Comparison of ENCODE assay signal across 4 worm cellular contexts in genomic region chrIV:8221946-8222345, ce11.
A peak's percentile ranks its signal among the peaks of the same experiment; 100 is the strongest.
TF ChIP-seq lines count a peak whose summit lies in the region.

TSS of gene gpx-6 (plus strand) at chrIV:8222202.

TF ChIP-seq in whole organism, L1 larva, 84 proteins besides CTCF, POLR2A, EP300 and RAD21 (continues in another document):
- TF ChIP-seq unc-62 (GFP tag; optimal IDR thresholded peaks at IDR 0.05; lab: Kevin White, UChicago) (no peak), ztf-4 (tag; optimal IDR thresholded peaks at IDR 0.05; lab: Kevin White, UChicago) (no peak), tbx-2 (tag; optimal IDR thresholded peaks at IDR 0.05; lab: Kevin White, UChicago) (no peak), C16A3.4 (tag; optimal IDR thresholded peaks at IDR 0.05; lab: Kevin White, UChicago) (peak; percentile 11), grh-1 (GFP tag; IDR thresholded peaks at IDR 0.05; lab: Robert Waterston, UW) (no peak), nhr-20 (tag; optimal IDR thresholded peaks at IDR 0.05; lab: Kevin White, UChicago) (peak; percentile 32), nhr-77 (tag; optimal IDR thresholded peaks at IDR 0.05; lab: Kevin White, UChicago) (no peak), jun-1 (tag; optimal IDR thresholded peaks at IDR 0.05; lab: Kevin White, UChicago) (no peak), mef-2 (tag; optimal IDR thresholded peaks at IDR 0.05; lab: Kevin White, UChicago) (no peak), aly-2 (tag; optimal IDR thresholded peaks at IDR 0.05; lab: Kevin White, UChicago) (no peak), efl-1 (optimal IDR thresholded peaks at IDR 0.05; lab: Kevin White, UChicago) (no peak), efl-1 (GFP tag; optimal IDR thresholded peaks at IDR 0.05 in 1 of 2; lab: Kevin White, UChicago) (no peak), nhr-90 (tag; optimal IDR thresholded peaks at IDR 0.05; lab: Kevin White, UChicago; ENCODE audit: poor library complexity) (no peak), zip-4 (GFP tag; optimal IDR thresholded peaks at IDR 0.05; lab: Kevin White, UChicago) (no peak), ets-5 (GFP tag; IDR thresholded peaks at IDR 0.05; lab: Robert Waterston, UW) (no peak), unc-86 (tag; optimal IDR thresholded peaks at IDR 0.05; lab: Kevin White, UChicago) (no peak), unc-130 (tag; optimal IDR thresholded peaks at IDR 0.05; lab: Kevin White, UChicago) (no peak), sup-37 (GFP tag; optimal IDR thresholded peaks at IDR 0.05; lab: Kevin White, UChicago) (no peak), egl-27 (tag; optimal IDR thresholded peaks at IDR 0.05; lab: Kevin White, UChicago) (no peak), aha-1 (tag; optimal IDR thresholded peaks at IDR 0.05; lab: Kevin White, UChicago) (no peak), sptf-1 (tag; optimal IDR thresholded peaks at IDR 0.05; lab: Kevin White, UChicago) (no peak), lsy-2 (tag; optimal IDR thresholded peaks at IDR 0.05; lab: Kevin White, UChicago) (peak in 1 of 2 experiments; percentile 3), nhr-11 (tag; optimal IDR thresholded peaks at IDR 0.05; lab: Kevin White, UChicago) (no peak), ceh-88 (GFP tag; IDR thresholded peaks at IDR 0.05; lab: Robert Waterston, UW) (no peak)

TF ChIP-seq in whole organism, L3 larva, 47 proteins besides CTCF, POLR2A, EP300 and RAD21:
- TF ChIP-seq nhr-25 (tag; optimal IDR thresholded peaks at IDR 0.05; lab: Kevin White, UChicago) (peak; percentile 36), egl-5 (tag; optimal IDR thresholded peaks at IDR 0.05; lab: Kevin White, UChicago) (peak; percentile 22), pha-4 (tag; optimal IDR thresholded peaks at IDR 0.05; lab: Kevin White, UChicago) (peak; percentile 47), daf-12 (tag; optimal IDR thresholded peaks at IDR 0.05; lab: Kevin White, UChicago) (no peak)

TF ChIP-seq in whole organism, L4 larva, 104 proteins besides CTCF, POLR2A, EP300 and RAD21:
- TF ChIP-seq lin-39 (tag; optimal IDR thresholded peaks at IDR 0.05; lab: Kevin White, UChicago) = no peak
- TF ChIP-seq nhr-28 (tag; optimal IDR thresholded peaks at IDR 0.05; lab: Kevin White, UChicago) = peak; percentile 55
- TF ChIP-seq vab-7 (GFP tag; IDR thresholded peaks at IDR 0.05; lab: Robert Waterston, UW) = no peak
- no peak for TF ChIP-seq ceh-82 (tag; optimal IDR thresholded peaks at IDR 0.05; lab: Kevin White, UChicago)
- no peak for TF ChIP-seq daf-16 (GFP tag; optimal IDR thresholded peaks at IDR 0.05; lab: Kevin White, UChicago)
- peak; percentile 86 for TF ChIP-seq daf-16 (tag; optimal IDR thresholded peaks at IDR 0.05; lab: Kevin White, UChicago)
- no peak for TF ChIP-seq hlh-11 (tag; optimal IDR thresholded peaks at IDR 0.05; lab: Kevin White, UChicago)
- TF ChIP-seq dmd-6 (GFP tag; IDR thresholded peaks at IDR 0.05; lab: Robert Waterston, UW) = no peak
- no peak for TF ChIP-seq aly-2 (tag; optimal IDR thresholded peaks at IDR 0.05; lab: Kevin White, UChicago)
- no peak for TF ChIP-seq spr-3 (GFP tag; optimal IDR thresholded peaks at IDR 0.05; lab: Kevin White, UChicago)
- TF ChIP-seq zag-1 (tag; optimal IDR thresholded peaks at IDR 0.05; lab: Kevin White, UChicago) = no peak
- no peak for TF ChIP-seq lir-3 (tag; optimal IDR thresholded peaks at IDR 0.05; lab: Kevin White, UChicago)
- no peak for TF ChIP-seq Y5F2A.4 (GFP tag; optimal IDR thresholded peaks at IDR 0.05; lab: Kevin White, UChicago)
- TF ChIP-seq lin-15B (tag; optimal IDR thresholded peaks at IDR 0.05; lab: Kevin White, UChicago) = no peak
- no peak for TF ChIP-seq ztf-7 (tag; optimal IDR thresholded peaks at IDR 0.05; lab: Kevin White, UChicago)
- no peak for TF ChIP-seq jun-1 (tag; optimal IDR thresholded peaks at IDR 0.05; lab: Kevin White, UChicago)
- TF ChIP-seq nhr-42 (GFP tag; IDR thresholded peaks at IDR 0.05; lab: Robert Waterston, UW) = no peak
- peak in 1 of 2 experiments; percentile 48 for TF ChIP-seq mdl-1 (tag; optimal IDR thresholded peaks at IDR 0.05; lab: Kevin White, UChicago)
- TF ChIP-seq nhr-111 (GFP tag; optimal IDR thresholded peaks at IDR 0.05; lab: Kevin White, UChicago) = no peak
- no peak for TF ChIP-seq ceh-32 (tag; optimal IDR thresholded peaks at IDR 0.05; lab: Kevin White, UChicago; ENCODE audit: poor library complexity)
- TF ChIP-seq attf-4 (tag; optimal IDR thresholded peaks at IDR 0.05; lab: Kevin White, UChicago) = no peak

TF ChIP-seq in whole organism, mixed stage, embryonic, 35 proteins besides CTCF, POLR2A, EP300 and RAD21:
- TF ChIP-seq hlh-1 (tag; optimal IDR thresholded peaks at IDR 0.05; lab: Kevin White, UChicago) (peak; percentile 53), elt-3 (tag; optimal IDR thresholded peaks at IDR 0.05; lab: Kevin White, UChicago) (no peak)

Comparison
In these comparisons a context has a peak if more than half of its experiments do, and no peak if none do; other contexts are left out.
1. Of the 29 proteins assayed by ChIP-seq in both whole organism, L4 larva and whole organism, L1 larva: peak only in whole organism, L4 larva: nhr-28; only in whole organism, L1 larva: none; in both: none; in neither: 26; mixed calls (peak in some experiments, not most) for 2.